Fruit fly (Drosophila melanogaster): ENCODE measurements around the gene InR.

DNA sequence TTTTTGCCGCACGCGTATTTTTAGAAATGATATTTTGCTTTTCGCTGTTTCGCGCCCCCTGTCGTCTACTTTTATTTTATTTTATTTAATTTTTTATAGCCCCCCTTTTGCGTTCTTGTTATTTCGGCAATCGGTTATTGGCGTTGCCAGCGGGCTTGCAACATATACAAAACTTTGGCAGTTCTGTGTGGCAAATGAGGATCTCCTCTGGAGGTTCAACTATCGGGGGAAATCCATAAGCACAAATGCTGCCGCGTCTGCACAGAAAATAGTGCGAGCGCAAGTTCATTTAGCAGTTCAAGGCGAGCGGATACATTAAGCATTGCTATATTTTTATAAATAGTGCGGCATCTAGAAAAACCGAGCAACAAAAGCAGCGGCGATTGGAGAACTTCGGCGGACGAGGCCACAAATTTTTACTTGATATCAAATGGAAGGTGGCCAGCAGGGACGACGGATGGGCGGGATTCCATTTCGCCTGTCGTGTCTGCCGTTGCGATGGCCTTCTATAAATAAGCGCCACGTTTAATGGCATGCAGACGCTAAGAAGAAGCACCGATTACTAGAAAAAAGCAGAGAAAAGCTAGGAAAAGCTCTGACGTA is 5.3 kb upstream of the InR start:
- TF ChIP-seq dac (GFP tag; optimal IDR thresholded peaks at IDR 0.05), result no peak
- TF ChIP-seq CG9139 (GFP tag; optimal IDR thresholded peaks at IDR 0.05), result no peak
- no peak for TF ChIP-seq lz (GFP tag; optimal IDR thresholded peaks at IDR 0.05)
- TF ChIP-seq Ets21C (GFP tag; optimal IDR thresholded peaks at IDR 0.05), result no peak
- no peak for TF ChIP-seq Blimp-1 (GFP tag; optimal IDR thresholded peaks at IDR 0.05)

Measured in whole organism, prepupa.